Worm (Caenorhabditis elegans) whole organism, mixed stage, embryonic: ENCODE data around the gene Y36E3A.2.

Experiments used
- blmp-1 ChIP-seq: fragments of 150-350 bp; optimal IDR thresholded peaks from 2 replicates; lab custom pipeline; 2014; ENCODE audit warnings: missing biosample characterization, missing genetic modification characterization
- elt-1 ChIP-seq: sonication (generic microtip); optimal IDR thresholded peaks from 2 replicates; lab custom pipeline; 2017; ENCODE audit warnings: missing genetic modification characterization, mild to moderate bottlenecking, missing compliant biosample characterization, antibody characterized with exemption, moderate library complexity, borderline replicate concordance; ENCODE audit not compliant: insufficient read depth
- lsy-2 ChIP-seq: fragments of 150-350 bp; optimal IDR thresholded peaks from 2 replicates; lab custom pipeline; 2014; ENCODE audit warnings: missing biosample characterization, missing genetic modification characterization
- nhr-12 ChIP-seq: fragments of 150-350 bp; optimal IDR thresholded peaks from 2 replicates; lab custom pipeline; 2014; ENCODE audit warnings: missing biosample characterization, missing genetic modification characterization
- nhr-237 ChIP-seq: fragments of 150-350 bp; optimal IDR thresholded peaks from 2 replicates; lab custom pipeline; 2014; ENCODE audit warnings: missing biosample characterization, missing genetic modification characterization
- ztf-11 ChIP-seq: fragments of 150-350 bp; optimal IDR thresholded peaks from 2 replicates; lab custom pipeline; 2014; ENCODE audit warnings: missing biosample characterization, missing genetic modification characterization

DNA sequence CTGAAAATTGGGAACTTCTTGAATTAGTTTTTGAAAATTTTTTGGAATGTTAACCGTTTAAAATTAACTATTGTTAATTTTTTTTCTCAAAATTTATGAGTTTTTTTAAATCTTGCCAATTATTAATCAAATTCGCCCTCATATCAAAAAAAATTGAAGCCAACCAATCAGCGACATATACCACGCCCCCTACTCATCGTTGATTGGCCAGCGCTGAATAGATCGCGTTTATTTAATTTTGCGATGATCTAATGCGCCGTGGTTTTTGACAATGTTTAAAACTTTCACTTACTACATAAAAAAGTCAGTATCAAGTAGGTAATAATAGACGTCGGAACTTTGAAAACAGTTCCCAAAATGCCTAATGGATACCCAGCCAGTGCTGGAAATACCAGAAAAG lies 16.5 kb downstream of the Y36E3A.2 start:
- TF ChIP-seq elt-1 (tag; lab: Kevin White, UChicago) (no peak), lsy-2 (tag; lab: Kevin White, UChicago) (no peak), nhr-12 (tag; lab: Kevin White, UChicago) (no peak), ztf-11 (tag; lab: Kevin White, UChicago) (no peak), nhr-237 (no peak), blmp-1 (no peak)
